Fruit fly (Drosophila melanogaster): ENCODE data around the gene heca.

The heca gene

DNA sequence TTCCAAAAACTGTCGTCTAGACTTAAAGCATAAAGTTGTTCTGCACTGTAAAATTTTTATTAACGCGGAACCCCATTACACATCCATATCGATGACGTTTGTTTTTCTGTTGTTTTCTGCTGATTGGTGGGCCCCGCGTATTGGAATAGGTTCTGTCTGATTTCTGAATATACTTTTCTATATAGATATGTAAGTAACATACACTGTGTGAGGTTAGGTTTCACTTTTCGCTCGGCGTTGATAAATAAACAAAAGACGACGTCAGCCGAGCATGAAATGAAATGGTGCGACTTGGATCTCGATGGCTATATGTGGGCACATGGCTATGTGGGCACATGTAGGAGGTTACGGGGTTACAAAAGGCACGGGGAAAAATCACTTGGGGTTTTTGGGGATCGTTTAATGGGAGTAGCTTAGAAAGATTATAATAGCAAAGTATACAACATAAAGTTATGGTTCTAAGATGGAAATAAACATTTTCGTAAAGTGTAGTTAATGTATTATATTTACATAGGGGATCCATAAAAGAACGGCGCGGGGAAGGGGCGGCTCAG is 5.4 kb downstream of the heca start (continued):
- TF ChIP-seq CG42726 (GFP tag; IDR thresholded peaks at IDR 0.05; ENCODE audit: partially characterized antibody) (no peak), Blimp-1 (GFP tag; optimal IDR thresholded peaks at IDR 0.05) (no peak), Neu2 (GFP tag; optimal IDR thresholded peaks at IDR 0.05; ENCODE audit: borderline replicate concordance) (no peak), CG13894 (tag; optimal IDR thresholded peaks at IDR 0.05) (peak; percentile 67), eyg (GFP tag; optimal IDR thresholded peaks at IDR 0.05) (no peak)

DNA sequence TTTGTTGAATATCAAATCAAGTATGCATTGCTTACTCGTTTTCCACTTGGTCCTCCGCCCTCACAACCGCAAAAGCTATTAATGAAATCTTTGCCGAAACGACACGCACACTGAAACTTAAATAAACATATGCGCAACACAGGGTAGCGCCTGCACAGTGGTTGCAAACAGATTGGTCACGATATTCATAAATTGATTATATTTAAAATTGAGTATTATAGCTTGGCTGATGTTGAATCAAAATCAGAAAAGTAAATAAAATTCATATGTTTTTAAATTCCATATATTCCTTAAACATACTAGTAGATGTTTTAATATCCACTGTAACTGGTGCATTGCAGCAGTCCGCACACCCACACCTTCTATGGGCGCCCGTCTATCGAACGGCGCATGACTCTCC is 6.2 kb downstream of the heca start:
- TF ChIP-seq CG11695 (GFP tag; IDR thresholded peaks at IDR 0.05) = 0 out of 3 replicates have a peak, but pooled peaks have one; percentile 26
- TF ChIP-seq CG4820 (GFP tag; optimal IDR thresholded peaks at IDR 0.05) = no peak
- no peak for TF ChIP-seq Optix (GFP tag; IDR thresholded peaks at IDR 0.05)
- TF ChIP-seq dpn (GFP tag; optimal IDR thresholded peaks at IDR 0.05) = peak in 1 of 2 experiments; percentile 8
- TF ChIP-seq CG1603 (tag; optimal IDR thresholded peaks at IDR 0.05) = peak; percentile 58
- TF ChIP-seq CG12299 (tag; optimal IDR thresholded peaks at IDR 0.05) = no peak
- TF ChIP-seq otp (GFP tag; IDR thresholded peaks at IDR 0.05) = 0 out of 3 replicates have a peak, but pooled peaks have one; percentile 27
- TF ChIP-seq CG16779 (GFP tag; IDR thresholded peaks at IDR 0.05) = no peak
- TF ChIP-seq ara (GFP tag; IDR thresholded peaks at IDR 0.05) = peak; percentile 14; the same call in 1 of the 2 replicates
- peak; percentile 35; the same call in 1 of the 2 replicates for TF ChIP-seq sisA (GFP tag; IDR thresholded peaks at IDR 0.05)
- peak; percentile 46 to 65 for TF ChIP-seq bsh (GFP tag; optimal IDR thresholded peaks at IDR 0.05)
- TF ChIP-seq tio (GFP tag; optimal IDR thresholded peaks at IDR 0.05) = peak; percentile 4
- no peak for TF ChIP-seq her (GFP tag; optimal IDR thresholded peaks at IDR 0.05)
- no peak for TF ChIP-seq zen2 (GFP tag; IDR thresholded peaks at IDR 0.05; ENCODE audit: partially characterized antibody)
- no peak for TF ChIP-seq GATAe (GFP tag; conservative IDR thresholded peaks at IDR 0.05)
- TF ChIP-seq vvl (GFP tag; IDR thresholded peaks at IDR 0.05) = peak; percentile 56
- no peak for TF ChIP-seq CG15073 (GFP tag; optimal IDR thresholded peaks at IDR 0.05)
- no peak for TF ChIP-seq dm (GFP tag; optimal IDR thresholded peaks at IDR 0.05)
- no peak for TF ChIP-seq CG14050 (GFP tag; IDR thresholded peaks at IDR 0.05)
- no peak for TF ChIP-seq prd (optimal IDR thresholded peaks at IDR 0.05)
- TF ChIP-seq prd (GFP tag; IDR thresholded peaks at IDR 0.05) = peak; percentile 51
- peak; percentile 36 for TF ChIP-seq CG2712 (tag; optimal IDR thresholded peaks at IDR 0.05)
- peak; percentile 4 for TF ChIP-seq CG7839 (tag; optimal IDR thresholded peaks at IDR 0.05)
- peak; percentile 46; the same call in 2 of the 3 replicates for TF ChIP-seq tgo (GFP tag; IDR thresholded peaks at IDR 0.05)
- TF ChIP-seq Med (GFP tag) = peak; percentile 31
- TF ChIP-seq lbe (GFP tag; optimal IDR thresholded peaks at IDR 0.05) = peak; percentile 11
- TF ChIP-seq z (GFP tag; IDR thresholded peaks at IDR 0.05) = 0 out of 3 replicates have a peak, but pooled peaks have one; percentile 43
- peak; percentile 16 for TF ChIP-seq CG11504 (tag; optimal IDR thresholded peaks at IDR 0.05)
- no peak for TF ChIP-seq dan (GFP tag; IDR thresholded peaks at IDR 0.05)
- TF ChIP-seq Chrac-16 (GFP tag; optimal IDR thresholded peaks at IDR 0.05) = peak; percentile 8
- peak; percentile 39; the same call in 1 of the 3 replicates for TF ChIP-seq row (GFP tag; IDR thresholded peaks at IDR 0.05)
- TF ChIP-seq Hr51 (GFP tag; optimal IDR thresholded peaks at IDR 0.05) = peak in 1 of 2 experiments; percentile 22
- TF ChIP-seq Ssrp (tag; optimal IDR thresholded peaks at IDR 0.05) = peak; percentile 8
- no peak for TF ChIP-seq usp (GFP tag; optimal IDR thresholded peaks at IDR 0.05)
- TF ChIP-seq CG12391 (tag; optimal IDR thresholded peaks at IDR 0.05) = peak; percentile 33
- TF ChIP-seq Xrp1 (GFP tag; IDR thresholded peaks at IDR 0.05) = peak; percentile 66; the same call in 1 of the 2 replicates
- peak; percentile 28 for TF ChIP-seq dmrt11E (tag; optimal IDR thresholded peaks at IDR 0.05)
- TF ChIP-seq Sox100B (GFP tag; optimal IDR thresholded peaks at IDR 0.05) = no peak
- TF ChIP-seq fd96Cb (tag; optimal IDR thresholded peaks at IDR 0.05) = peak; percentile 9
- TF ChIP-seq zfh1 (GFP tag; IDR thresholded peaks at IDR 0.05) = peak; percentile 49; the same call in 1 of the 3 replicates
- TF ChIP-seq Sox102F (GFP tag; optimal IDR thresholded peaks at IDR 0.05) = peak; percentile 65
- 0 out of 3 replicates have a peak, but pooled peaks have one; percentile 23 for TF ChIP-seq CG17361 (GFP tag; IDR thresholded peaks at IDR 0.05)
- TF ChIP-seq hkb (optimal IDR thresholded peaks at IDR 0.05) = no peak
- 0 out of 2 replicates have a peak, but pooled peaks have one; percentile 18 for TF ChIP-seq hkb (GFP tag; IDR thresholded peaks at IDR 0.05)
